Fruit fly (Drosophila melanogaster) whole organism: ENCODE measurements around the gene CG34288.

ENCODE experiments used
- CG8478 ChIP-seq: fragments of >200 bp; optimal IDR thresholded peaks from 2 replicates; lab custom pipeline; 2018; ENCODE audit warnings: inconsistent platforms
- Dll ChIP-seq: fragments of >200 bp; optimal IDR thresholded peaks from 2 replicates; lab custom pipeline; 2017

DNA sequence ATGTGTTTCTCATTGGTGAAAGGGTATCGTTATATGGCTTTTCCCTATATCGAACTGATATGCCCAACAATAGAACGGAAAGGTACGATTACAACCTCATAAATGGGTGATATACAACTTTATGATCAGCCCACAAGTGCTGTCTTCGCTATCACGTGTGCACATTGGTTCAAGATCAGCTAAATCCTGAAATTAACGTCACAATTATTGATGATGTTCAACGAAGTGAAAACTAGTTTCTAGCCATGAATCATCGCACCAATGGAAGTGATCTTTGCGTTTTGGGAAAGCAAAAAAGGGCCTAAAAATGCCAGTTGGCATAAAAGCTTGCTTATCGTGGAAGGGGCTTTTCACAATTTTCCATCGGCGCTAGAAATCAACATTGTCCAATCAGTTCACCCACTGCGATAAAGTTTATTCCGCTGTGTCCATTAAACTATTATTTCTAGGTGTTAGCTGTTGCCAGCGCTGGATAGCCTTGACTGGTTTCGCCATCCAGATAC is 17.6 kb upstream of the CG34288 start, which contains the start of gene CG7054:
- TF ChIP-seq CG8478 (lab: Kevin White, UChicago), result no peak
- TF ChIP-seq Dll, result no peak
